Worm (Caenorhabditis elegans): ENCODE results near the gene B0432.14.

ce11 chrII:219846-220503 is 44.2 kb upstream of the B0432.14 start:
- TF ChIP-seq K11D2.4 (GFP tag; IDR thresholded peaks at IDR 0.05) = no peak
- TF ChIP-seq unc-130 (GFP tag; optimal IDR thresholded peaks at IDR 0.05) = no peak

Data from whole organism, young adult.